Worm (Caenorhabditis elegans) whole organism, L4 larva: ENCODE measurements around the gene K04G7.1.

ENCODE experiments used
- D1046.2 ChIP-seq: fragments of 200-800 bp; sonication (Bioruptor generic); IDR thresholded peaks from 2 replicates; pipeline ENCODE4 v1.3.6; 2022; ENCODE audit warnings: missing genetic modification characterization, missing compliant biosample characterization
- F37D6.2 ChIP-seq: sonication (generic microtip); optimal IDR thresholded peaks from 2 replicates; lab custom pipeline; 2016; ENCODE audit warnings: mild to moderate bottlenecking, missing genetic modification characterization, missing compliant biosample characterization
- F49E8.2 ChIP-seq: sonication (generic microtip); optimal IDR thresholded peaks from 2 replicates; lab custom pipeline; 2016; ENCODE audit warnings: missing compliant biosample characterization, mild to moderate bottlenecking, missing genetic modification characterization, borderline replicate concordance
- R02D3.7 ChIP-seq: fragments of 150-350 bp; sonication (generic microtip); optimal IDR thresholded peaks from 3 replicates; lab custom pipeline; 2014; ENCODE audit warnings: missing biosample characterization, missing genetic modification characterization
- Y105C5A.15 ChIP-seq: fragments of 200-800 bp; sonication (Bioruptor generic); IDR thresholded peaks from 2 replicates; pipeline ENCODE4 v1.3.6; 2022; ENCODE audit warnings: missing genetic modification characterization, missing compliant biosample characterization
- Y48G9A.11 ChIP-seq: fragments of 200-800 bp; sonication (Bioruptor generic); IDR thresholded peaks from 2 replicates; pipeline ENCODE4 v1.3.6; 2022; ENCODE audit warnings: missing genetic modification reagents, missing genetic modification characterization, missing compliant biosample characterization
- Y75B8A.6 ChIP-seq: fragments of 200-800 bp; sonication (Bioruptor generic); IDR thresholded peaks from 2 replicates; pipeline ENCODE4 v1.3.6; 2022; ENCODE audit warnings: missing genetic modification reagents, missing genetic modification characterization, missing compliant biosample characterization
- ZK337.2 ChIP-seq: fragments of 200-800 bp; sonication (Bioruptor generic); IDR thresholded peaks from 2 replicates; pipeline ENCODE4 v1.3.6; 2022; ENCODE audit warnings: missing genetic modification reagents, missing genetic modification characterization, missing compliant biosample characterization
- aly-2 ChIP-seq: sonication (generic microtip); optimal IDR thresholded peaks from 2 replicates; lab custom pipeline; 2018; ENCODE audit warnings: missing biosample characterization, missing genetic modification characterization
- ama-1 ChIP-seq: fragments of 150-350 bp; optimal IDR thresholded peaks from 2 replicates; lab custom pipeline; 2014; ENCODE audit warnings: inconsistent platforms, mixed read lengths
- attf-4 ChIP-seq: sonication (generic microtip); optimal IDR thresholded peaks from 3 replicates; lab custom pipeline; 2017; ENCODE audit warnings: missing biosample characterization, missing genetic modification characterization
- ceh-20 ChIP-seq: fragments of 200-800 bp; sonication (Bioruptor generic); IDR thresholded peaks from 2 replicates; pipeline ENCODE4 v1.3.6; 2022; ENCODE audit warnings: missing genetic modification reagents, missing genetic modification characterization, missing compliant biosample characterization
- ceh-44 ChIP-seq: fragments of 200-800 bp; sonication (Bioruptor generic); IDR thresholded peaks from 2 replicates; pipeline ENCODE4 v1.3.6; 2022; ENCODE audit warnings: missing genetic modification reagents, missing genetic modification characterization, missing compliant biosample characterization
- ceh-62 ChIP-seq: sonication (generic microtip); optimal IDR thresholded peaks from 2 replicates; lab custom pipeline; 2017; ENCODE audit warnings: missing biosample characterization, missing genetic modification characterization
- ces-1 ChIP-seq: fragments of 150-350 bp; sonication (generic microtip); optimal IDR thresholded peaks from 4 replicates; lab custom pipeline; 2014; ENCODE audit warnings: missing biosample characterization, missing genetic modification reagents, missing genetic modification characterization
- cey-2 ChIP-seq: sonication (generic microtip); optimal IDR thresholded peaks from 3 replicates; lab custom pipeline; 2017; ENCODE audit warnings: missing genetic modification characterization, mild to moderate bottlenecking, missing compliant biosample characterization, antibody characterized with exemption, borderline replicate concordance; ENCODE audit not compliant: insufficient read depth
- daf-16 ChIP-seq, 3 experiments: sonication (generic microtip); optimal IDR thresholded peaks; 2 replicates each; lab custom pipeline; 2016 to 2017; ENCODE audit warnings: missing genetic modification characterization in 3 of 3, missing genetic modification reagents in 3 of 3, mild to moderate bottlenecking in 2 of 3, missing compliant biosample characterization in 2 of 3, missing biosample characterization in 1 of 3, moderate library complexity in 1 of 3
- dmd-6 ChIP-seq: fragments of 200-800 bp; sonication (Bioruptor generic); IDR thresholded peaks from 2 replicates; pipeline ENCODE4 v1.3.6; 2022; ENCODE audit warnings: missing genetic modification reagents, missing genetic modification characterization, missing compliant biosample characterization
- dmd-9 ChIP-seq: fragments of 200-800 bp; sonication (Bioruptor generic); IDR thresholded peaks from 2 replicates; pipeline ENCODE4 v1.3.6; 2022; ENCODE audit warnings: missing genetic modification reagents, missing genetic modification characterization, missing compliant biosample characterization
- dve-1 ChIP-seq: sonication (generic microtip); optimal IDR thresholded peaks from 2 replicates; lab custom pipeline; 2017; ENCODE audit warnings: antibody characterized with exemption, mild to moderate bottlenecking, missing genetic modification characterization, missing compliant biosample characterization; ENCODE audit not compliant: insufficient read depth
- gei-8 ChIP-seq: fragments of 200-800 bp; sonication (Bioruptor generic); optimal IDR thresholded peaks from 2 replicates; lab custom pipeline; 2018; ENCODE audit warnings: mild to moderate bottlenecking, missing genetic modification characterization, missing compliant biosample characterization
- hlh-11 ChIP-seq: fragments of 200-800 bp; sonication (Bioruptor generic); optimal IDR thresholded peaks from 2 replicates; lab custom pipeline; 2018; ENCODE audit warnings: mild to moderate bottlenecking, missing genetic modification characterization, missing compliant biosample characterization
- hmg-1.1 ChIP-seq: fragments of 200-800 bp; sonication (Bioruptor generic); IDR thresholded peaks from 2 replicates; pipeline ENCODE4 v1.3.6; 2022; ENCODE audit warnings: missing genetic modification reagents, missing genetic modification characterization, missing compliant biosample characterization
- lin-1 ChIP-seq: fragments of 200-800 bp; sonication (Bioruptor generic); IDR thresholded peaks from 2 replicates; pipeline ENCODE4 v1.3.6; 2022; ENCODE audit warnings: missing genetic modification reagents, missing genetic modification characterization, missing compliant biosample characterization
- lin-13 ChIP-seq: fragments of 150-350 bp; optimal IDR thresholded peaks from 2 replicates; lab custom pipeline; 2014; ENCODE audit warnings: missing biosample characterization, missing genetic modification reagents, missing genetic modification characterization
- lin-15B ChIP-seq: fragments of 150-350 bp; sonication (generic microtip); optimal IDR thresholded peaks from 3 replicates; lab custom pipeline; 2014; ENCODE audit warnings: missing biosample characterization, missing genetic modification characterization
- nhr-10 ChIP-seq: fragments of 150-350 bp; optimal IDR thresholded peaks from 2 replicates; lab custom pipeline; 2014; ENCODE audit warnings: missing biosample characterization, missing genetic modification characterization
- nhr-102 ChIP-seq: sonication (generic microtip); optimal IDR thresholded peaks from 2 replicates; lab custom pipeline; 2016; ENCODE audit warnings: mild to moderate bottlenecking, missing genetic modification characterization, moderate library complexity, missing compliant biosample characterization
- nhr-237 ChIP-seq: sonication (generic microtip); optimal IDR thresholded peaks from 2 replicates; lab custom pipeline; 2017; ENCODE audit warnings: missing biosample characterization, missing genetic modification characterization
- nhr-25 ChIP-seq: sonication (generic microtip); optimal IDR thresholded peaks from 2 replicates; lab custom pipeline; 2017; ENCODE audit warnings: missing genetic modification characterization, mild to moderate bottlenecking, missing compliant biosample characterization, antibody characterized with exemption, moderate library complexity, borderline replicate concordance; ENCODE audit not compliant: insufficient read depth
- nhr-41 ChIP-seq: fragments of 200-800 bp; sonication (Bioruptor generic); IDR thresholded peaks from 2 replicates; pipeline ENCODE4 v1.3.6; 2022; ENCODE audit warnings: missing genetic modification reagents, missing genetic modification characterization, missing compliant biosample characterization
- nhr-77 ChIP-seq: fragments of 150-350 bp; optimal IDR thresholded peaks from 2 replicates; lab custom pipeline; 2014; ENCODE audit warnings: missing biosample characterization, missing genetic modification characterization
- snpc-1.2 ChIP-seq: fragments of 200-800 bp; sonication (Bioruptor generic); IDR thresholded peaks from 2 replicates; pipeline ENCODE4 v1.3.6; 2022; ENCODE audit warnings: missing genetic modification reagents, missing genetic modification characterization, missing compliant biosample characterization
- snpc-4 ChIP-seq: fragments of 150-350 bp; optimal IDR thresholded peaks from 2 replicates; lab custom pipeline; 2014; ENCODE audit warnings: missing biosample characterization, missing genetic modification characterization
- tag-97 ChIP-seq: fragments of 200-800 bp; sonication (Bioruptor generic); IDR thresholded peaks from 2 replicates; pipeline ENCODE4 v1.3.6; 2022; ENCODE audit warnings: missing genetic modification characterization, missing compliant biosample characterization
- unc-130 ChIP-seq: sonication (generic microtip); optimal IDR thresholded peaks from 2 replicates; lab custom pipeline; 2016; ENCODE audit warnings: missing genetic modification reagents, missing genetic modification characterization, missing compliant biosample characterization
- vab-7 ChIP-seq: fragments of 200-800 bp; sonication (Bioruptor generic); IDR thresholded peaks from 2 replicates; pipeline ENCODE4 v1.3.6; 2022; ENCODE audit warnings: missing genetic modification reagents, missing genetic modification characterization, missing compliant biosample characterization
- zip-2 ChIP-seq: fragments of 150-350 bp; optimal IDR thresholded peaks from 2 replicates; lab custom pipeline; 2014; ENCODE audit warnings: missing biosample characterization, missing genetic modification characterization
- ztf-7 ChIP-seq: fragments of 150-350 bp; optimal IDR thresholded peaks from 2 replicates; lab custom pipeline; 2014; ENCODE audit warnings: missing biosample characterization, missing genetic modification characterization

Gene K04G7.1

DNA sequence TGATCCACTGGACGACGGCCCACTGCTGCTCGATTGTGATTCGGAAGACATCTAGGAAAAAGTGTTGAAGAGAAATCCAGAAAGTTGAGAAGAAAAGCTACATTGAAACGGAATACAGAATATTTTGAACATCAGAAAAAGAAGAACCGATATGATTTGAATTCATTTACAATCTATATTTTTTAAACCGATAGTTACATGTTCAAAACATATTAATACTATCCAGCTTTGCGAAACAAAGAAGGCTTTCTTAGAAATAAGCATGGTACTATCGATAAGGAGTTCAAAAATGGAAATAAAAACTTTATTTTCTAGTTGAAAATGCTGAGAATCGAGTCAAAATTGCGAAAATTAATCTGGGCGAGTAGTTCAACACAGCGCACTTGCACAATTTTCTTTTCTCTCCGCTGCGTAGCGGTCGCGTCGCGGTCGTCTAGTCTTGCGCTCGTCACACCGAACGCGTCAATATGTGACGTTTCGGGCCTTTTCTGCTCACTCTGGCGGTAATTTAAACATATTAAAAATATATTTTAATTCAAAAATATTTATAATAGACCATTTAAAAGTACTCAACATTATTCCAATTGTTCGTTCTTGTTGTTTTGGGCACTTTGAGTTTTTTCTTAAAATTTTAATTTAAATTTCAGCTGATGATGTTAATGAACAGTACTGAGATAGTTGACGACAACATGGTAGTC is at the start of gene K04G7.1, which contains the start of gene syf-2 (continued):
- no peak for TF ChIP-seq cey-2 (tag; lab: Kevin White, UChicago)
- no peak for TF ChIP-seq aly-2 (tag; lab: Kevin White, UChicago)
- TF ChIP-seq daf-16 (GFP tag; optimal IDR thresholded peaks at IDR 0.05; lab: Kevin White, UChicago), result peak; percentile 14 to 26
- peak; percentile 65 for TF ChIP-seq daf-16 (tag; optimal IDR thresholded peaks at IDR 0.05; lab: Kevin White, UChicago)
- no peak for TF ChIP-seq ZK337.2
- TF ChIP-seq vab-7 (GFP tag; lab: Robert Waterston, UW), result peak; percentile 47; the same call in 1 of the 2 replicates
- no peak for TF ChIP-seq attf-4 (tag; lab: Kevin White, UChicago)
- TF ChIP-seq tag-97 (GFP tag; lab: Robert Waterston, UW), result no peak
- TF ChIP-seq nhr-25 (tag; lab: Kevin White, UChicago), result peak; percentile 45
- peak; percentile 6 for TF ChIP-seq F49E8.2 (tag; lab: Kevin White, UChicago)
- TF ChIP-seq snpc-4 (tag; lab: Kevin White, UChicago), result no peak
- TF ChIP-seq Y48G9A.11 (GFP tag; lab: Robert Waterston, UW), result 0 out of 2 replicates have a peak, but pooled peaks have one; percentile 37
- no peak for TF ChIP-seq Y75B8A.6 (GFP tag; lab: Robert Waterston, UW)
- TF ChIP-seq dmd-6 (GFP tag; lab: Robert Waterston, UW), result peak; percentile 84
- TF ChIP-seq nhr-102, result peak; percentile 48
- peak; percentile 63 for TF ChIP-seq lin-1 (GFP tag; lab: Robert Waterston, UW)
- TF ChIP-seq nhr-10 (tag; lab: Kevin White, UChicago), result no peak
- TF ChIP-seq ceh-62 (tag; lab: Kevin White, UChicago), result no peak
- no peak for TF ChIP-seq nhr-237
- no peak for TF ChIP-seq gei-8 (GFP tag; lab: Kevin White, UChicago)
- peak; percentile 79 for TF ChIP-seq lin-15B (tag; lab: Kevin White, UChicago)
- no peak for TF ChIP-seq ces-1 (GFP tag; lab: Kevin White, UChicago)
- no peak for TF ChIP-seq ceh-44
- TF ChIP-seq nhr-41 (GFP tag; lab: Robert Waterston, UW), result no peak
- peak; percentile 17 for TF ChIP-seq ztf-7 (tag; lab: Kevin White, UChicago)
- peak; percentile 83 for TF ChIP-seq F37D6.2 (tag; lab: Kevin White, UChicago)
- TF ChIP-seq R02D3.7, result no peak
- peak; percentile 92 for TF ChIP-seq nhr-77 (tag; lab: Kevin White, UChicago)
- TF ChIP-seq snpc-1.2 (GFP tag; lab: Robert Waterston, UW), result no peak
- peak; percentile 90 for TF ChIP-seq dve-1 (tag; lab: Kevin White, UChicago)
- TF ChIP-seq ceh-20 (GFP tag; lab: Robert Waterston, UW), result peak; percentile 66; the same call in 1 of the 2 replicates
- TF ChIP-seq ama-1 (lab: Kevin White, UChicago), result no peak
- TF ChIP-seq hmg-1.1 (GFP tag; lab: Robert Waterston, UW), result peak; percentile 83
- peak; percentile 76 for TF ChIP-seq unc-130 (GFP tag; lab: Kevin White, UChicago)
- no peak for TF ChIP-seq zip-2
- TF ChIP-seq dmd-9, result peak; percentile 77
- TF ChIP-seq hlh-11 (tag; lab: Kevin White, UChicago), result peak; percentile 91
- no peak for TF ChIP-seq Y105C5A.15
- peak; percentile 98 for TF ChIP-seq lin-13 (GFP tag; lab: Kevin White, UChicago)
- TF ChIP-seq D1046.2 (GFP tag; lab: Robert Waterston, UW), result peak; percentile 35; the same call in 1 of the 2 replicates
